Fruit fly (Drosophila melanogaster) whole organism, adult: ENCODE results near the gene mRpS26.

Experiments used
- CG12768 ChIP-seq: fragments of 200-800 bp; sonication (Bioruptor generic); optimal IDR thresholded peaks from 2 replicates; lab custom pipeline; 2017; ENCODE audit warnings: missing biosample characterization, missing genetic modification characterization, mild to moderate bottlenecking, moderate library complexity, missing genetic modification reagents
- CG33017 ChIP-seq: fragments of 200-800 bp; sonication (Bioruptor generic); optimal IDR thresholded peaks from 2 replicates; lab custom pipeline; 2018; ENCODE audit warnings: missing biosample characterization, mild to moderate bottlenecking, missing genetic modification characterization, moderate library complexity
- CG5204 ChIP-seq: fragments of 200-800 bp; sonication (Bioruptor generic); optimal IDR thresholded peaks from 2 replicates; lab custom pipeline; 2016; ENCODE audit warnings: missing biosample characterization, missing genetic modification characterization
- CG7101 ChIP-seq: fragments of 200-800 bp; sonication (Bioruptor generic); optimal IDR thresholded peaks from 2 replicates; lab custom pipeline; 2018; ENCODE audit warnings: missing biosample characterization, mild to moderate bottlenecking, missing genetic modification characterization, moderate library complexity
- Crg-1 ChIP-seq: fragments of 200-800 bp; sonication (Bioruptor generic); optimal IDR thresholded peaks from 2 replicates; lab custom pipeline; 2016; ENCODE audit warnings: missing biosample characterization, missing genetic modification characterization
- Hr96 ChIP-seq: fragments of 200-800 bp; sonication (Bioruptor generic); optimal IDR thresholded peaks from 2 replicates; lab custom pipeline; 2016; ENCODE audit warnings: missing biosample characterization, missing genetic modification characterization
- Mnt ChIP-seq: fragments of 200-800 bp; sonication (Bioruptor generic); optimal IDR thresholded peaks from 2 replicates; lab custom pipeline; 2016; ENCODE audit warnings: missing biosample characterization, mild to moderate bottlenecking, missing genetic modification characterization
- bab1 ChIP-seq: fragments of 200-800 bp; sonication (Bioruptor generic); optimal IDR thresholded peaks from 3 replicates; lab custom pipeline; 2019; ENCODE audit warnings: missing biosample characterization, mild to moderate bottlenecking, missing genetic modification characterization, moderate library complexity
- kay ChIP-seq: fragments of 200-800 bp; sonication (Bioruptor generic); peaks from one replicate; lab custom pipeline; 2016; ENCODE audit warnings: missing biosample characterization, missing genetic modification characterization, borderline replicate concordance
- ovo ChIP-seq: fragments of 200-800 bp; sonication (Bioruptor generic); optimal IDR thresholded peaks from 2 replicates; lab custom pipeline; 2016; ENCODE audit warnings: missing biosample characterization, missing genetic modification characterization
- tj ChIP-seq: fragments of 200-800 bp; sonication (Bioruptor generic); optimal IDR thresholded peaks from 3 replicates; lab custom pipeline; 2017; ENCODE audit warnings: missing biosample characterization, mild to moderate bottlenecking, missing genetic modification characterization, moderate library complexity
- toe ChIP-seq: fragments of 200-800 bp; sonication (Bioruptor generic); optimal IDR thresholded peaks from 2 replicates; lab custom pipeline; 2016; ENCODE audit warnings: missing biosample characterization, missing genetic modification characterization

- no peak for TF ChIP-seq Mnt (GFP tag; lab: Kevin White, UChicago)
- TF ChIP-seq bab1 (GFP tag; lab: Kevin White, UChicago): no peak
- TF ChIP-seq tj (GFP tag; lab: Kevin White, UChicago): no peak
- TF ChIP-seq kay (GFP tag; lab: Kevin White, UChicago): peak; percentile 16
- no peak for TF ChIP-seq CG7101 (tag; lab: Kevin White, UChicago)
- no peak for TF ChIP-seq ovo (GFP tag; lab: Kevin White, UChicago)
- TF ChIP-seq CG12768 (GFP tag; lab: Kevin White, UChicago): no peak
- TF ChIP-seq Crg-1 (GFP tag; lab: Kevin White, UChicago): no peak
- no peak for TF ChIP-seq CG33017 (tag; lab: Kevin White, UChicago)
- TF ChIP-seq toe (GFP tag; lab: Kevin White, UChicago): no peak
- no peak for TF ChIP-seq CG5204 (GFP tag; lab: Kevin White, UChicago)
- TF ChIP-seq Hr96: no peak
Measured at dm6 chr3L:18132589-18132988, 26.2 kb downstream of the mRpS26 start, which contains the start of gene Cyp312a1.
